Fruit fly (Drosophila melanogaster) whole organism, embryonic: ENCODE results near the gene aralar1.
A peak's percentile ranks its signal among the peaks of the same experiment; 100 is the strongest.

ENCODE experiments used
- Atf3 ChIP-seq: fragments of 200-800 bp; sonication (Bioruptor generic); optimal IDR thresholded peaks from 3 replicates; lab custom pipeline; 2016; ENCODE audit warnings: missing biosample characterization, missing genetic modification characterization
- BEAF-32 ChIP-seq: fragments of 200-800 bp; sonication (Bioruptor generic); optimal IDR thresholded peaks from 3 replicates; lab custom pipeline; 2017; ENCODE audit warnings: missing biosample characterization, missing genetic modification characterization, mild to moderate bottlenecking, moderate library complexity, missing genetic modification reagents
- CG10321 ChIP-seq: fragments of 200-800 bp; sonication (Bioruptor generic); IDR thresholded peaks from 2 replicates; pipeline ENCODE4 v1.3.6; 2022; ENCODE audit warnings: missing biosample characterization, missing genetic modification characterization
- CG10543 ChIP-seq: fragments of 200-800 bp; sonication (Bioruptor generic); optimal IDR thresholded peaks from 3 replicates; lab custom pipeline; 2017; ENCODE audit warnings: missing biosample characterization, mild to moderate bottlenecking, missing genetic modification characterization, moderate library complexity
- CG11560 ChIP-seq: fragments of 200-800 bp; sonication (Bioruptor generic); IDR thresholded peaks from 3 replicates; pipeline ENCODE4 v1.3.6; 2022; ENCODE audit warnings: missing biosample characterization, missing genetic modification characterization
- CG12104 ChIP-seq: fragments of 200-800 bp; sonication (Bioruptor generic); optimal IDR thresholded peaks from 3 replicates; lab custom pipeline; 2016; ENCODE audit warnings: missing biosample characterization, missing genetic modification characterization
- CG12769 ChIP-seq: fragments of 200-800 bp; sonication (Bioruptor generic); optimal IDR thresholded peaks from 2 replicates; lab custom pipeline; 2019; ENCODE audit warnings: missing biosample characterization, mild to moderate bottlenecking, missing genetic modification characterization, moderate library complexity
- CG13894 ChIP-seq: fragments of 200-800 bp; sonication (Bioruptor generic); optimal IDR thresholded peaks from 3 replicates; lab custom pipeline; 2018; ENCODE audit warnings: missing biosample characterization, mild to moderate bottlenecking, missing genetic modification characterization, moderate library complexity
- CG15269 ChIP-seq: fragments of 200-800 bp; sonication (Bioruptor generic); optimal IDR thresholded peaks from 2 replicates; lab custom pipeline; 2018; ENCODE audit warnings: missing biosample characterization, mild to moderate bottlenecking, missing genetic modification characterization, moderate library complexity
- CG15696 ChIP-seq: fragments of 200-800 bp; sonication (Bioruptor generic); optimal IDR thresholded peaks from 2 replicates; lab custom pipeline; 2019; ENCODE audit warnings: missing biosample characterization, mild to moderate bottlenecking, missing genetic modification characterization, moderate library complexity
- CG2889 ChIP-seq: fragments of 200-800 bp; sonication (Bioruptor generic); IDR thresholded peaks from 3 replicates; pipeline ENCODE4 v1.3.6; 2022; ENCODE audit warnings: missing biosample characterization, missing genetic modification characterization
- CG3726 ChIP-seq: fragments of 200-800 bp; sonication (Bioruptor generic); IDR thresholded peaks from 3 replicates; pipeline ENCODE4, ENCODE4 v1.3.6; 2022; ENCODE audit warnings: missing biosample characterization, missing genetic modification characterization
- CG3995 ChIP-seq: fragments of 200-800 bp; sonication (Bioruptor generic); optimal IDR thresholded peaks from 3 replicates; lab custom pipeline; 2016; ENCODE audit warnings: missing biosample characterization, missing genetic modification characterization
- CG5180 ChIP-seq: fragments of 200-800 bp; sonication (Bioruptor generic); optimal IDR thresholded peaks from 3 replicates; lab custom pipeline; 2017; ENCODE audit warnings: missing biosample characterization, missing genetic modification characterization, mild to moderate bottlenecking, moderate library complexity, missing genetic modification reagents
- CG8281 ChIP-seq: fragments of 200-800 bp; sonication (Bioruptor generic); optimal IDR thresholded peaks from 2 replicates; lab custom pipeline; 2018; ENCODE audit warnings: missing biosample characterization, mild to moderate bottlenecking, missing genetic modification characterization, moderate library complexity
- CG9609 ChIP-seq: fragments of 200-800 bp; sonication (Bioruptor generic); optimal IDR thresholded peaks from 3 replicates; lab custom pipeline; 2016; ENCODE audit warnings: missing biosample characterization, missing genetic modification characterization
- CG9932 ChIP-seq: fragments of 200-800 bp; sonication (Bioruptor generic); IDR thresholded peaks from 2 replicates; pipeline ENCODE4 v1.3.6; 2022; ENCODE audit warnings: missing biosample characterization, missing genetic modification characterization
- D19B ChIP-seq: fragments of 200-800 bp; sonication (Bioruptor generic); optimal IDR thresholded peaks from 2 replicates; lab custom pipeline; 2017; ENCODE audit warnings: missing biosample characterization, mild to moderate bottlenecking, missing genetic modification characterization
- Deaf1 ChIP-seq: fragments of 200-800 bp; optimal IDR thresholded peaks from 3 replicates; lab custom pipeline; 2019; ENCODE audit warnings: missing biosample characterization, mild to moderate bottlenecking, missing genetic modification characterization, moderate library complexity
- Elba2 ChIP-seq: fragments of 200-800 bp; sonication (Bioruptor generic); optimal IDR thresholded peaks from 3 replicates; lab custom pipeline; 2016; ENCODE audit warnings: missing biosample characterization, missing genetic modification characterization
- Hsf ChIP-seq: fragments of 200-800 bp; sonication (Bioruptor generic); optimal IDR thresholded peaks from 3 replicates; lab custom pipeline; 2016; ENCODE audit warnings: missing biosample characterization, missing genetic modification characterization
- Jarid2 ChIP-seq: fragments of 200-800 bp; sonication (Bioruptor generic); optimal IDR thresholded peaks from 3 replicates; lab custom pipeline; 2017; ENCODE audit warnings: mild to moderate bottlenecking, missing biosample characterization, missing genetic modification reagents, missing genetic modification characterization
- MBD-R2 ChIP-seq: fragments of 200-800 bp; sonication (Bioruptor generic); IDR thresholded peaks from 2 replicates; pipeline ENCODE4 v1.3.6; 2022; ENCODE audit warnings: missing biosample characterization, missing genetic modification characterization
- MESR4 ChIP-seq: fragments of 200-800 bp; sonication (Bioruptor generic); optimal IDR thresholded peaks from 2 replicates; lab custom pipeline; 2018; ENCODE audit warnings: missing biosample characterization, mild to moderate bottlenecking, missing genetic modification characterization, moderate library complexity
- Med ChIP-seq: fragments of 200-800 bp; sonication (Bioruptor generic); peaks from one replicate; lab custom pipeline; 2016; ENCODE audit warnings: missing biosample characterization, missing genetic modification characterization, mild to moderate bottlenecking, inconsistent platforms, moderate library complexity
- Myb ChIP-seq: fragments of 200-800 bp; sonication (Bioruptor generic); optimal IDR thresholded peaks from 2 replicates; lab custom pipeline; 2016; ENCODE audit warnings: missing biosample characterization, missing genetic modification characterization
- NFAT ChIP-seq: fragments of 200-800 bp; sonication (Bioruptor generic); IDR thresholded peaks from 2 replicates; pipeline ENCODE4 v1.3.6; 2022; ENCODE audit warnings: missing biosample characterization, missing genetic modification characterization
- Nf-YB ChIP-seq: fragments of 200-800 bp; sonication (Bioruptor generic); optimal IDR thresholded peaks from 3 replicates; lab custom pipeline; 2019; ENCODE audit warnings: missing biosample characterization, mild to moderate bottlenecking, missing genetic modification characterization, moderate library complexity
- Nf-YC ChIP-seq: fragments of 200-800 bp; optimal IDR thresholded peaks from 3 replicates; lab custom pipeline; 2019; ENCODE audit warnings: missing biosample characterization, mild to moderate bottlenecking, missing genetic modification characterization, moderate library complexity
- Rfx ChIP-seq: fragments of 200-800 bp; sonication (Bioruptor generic); IDR thresholded peaks from 2 replicates; pipeline ENCODE4 v1.3.6; 2022; ENCODE audit warnings: missing biosample characterization, missing genetic modification characterization
- Rx ChIP-seq: fragments of 200-800 bp; sonication (Bioruptor generic); IDR thresholded peaks from 2 replicates; pipeline ENCODE4 v1.3.6; 2022; ENCODE audit warnings: missing biosample characterization, missing genetic modification characterization
- Scr ChIP-seq: fragments of 200-800 bp; sonication (Bioruptor generic); IDR thresholded peaks from 2 replicates; pipeline ENCODE4 v1.3.6; 2022; ENCODE audit warnings: missing biosample characterization, missing genetic modification characterization; ENCODE audit not compliant: partially characterized antibody
- Sin3A ChIP-seq: fragments of >200 bp; optimal IDR thresholded peaks from 2 replicates; lab custom pipeline; 2018
- Sox100B ChIP-seq: fragments of 200-800 bp; sonication (Bioruptor generic); optimal IDR thresholded peaks from 3 replicates; lab custom pipeline; 2018; ENCODE audit warnings: missing biosample characterization, mild to moderate bottlenecking, missing genetic modification characterization
- Stat92E ChIP-seq, 3 experiments: fragments of >200 bp in 2 of 3; fragments of 200-800 bp in 1 of 3; sonication (Bioruptor generic) in 1 of 3; optimal IDR thresholded peaks; 2 replicates each; lab custom pipeline; 2017 to 2019; ENCODE audit warnings: missing biosample characterization in 3 of 3, missing genetic modification characterization in 3 of 3, mild to moderate bottlenecking in 1 of 3, moderate library complexity in 1 of 3
- YL-1 ChIP-seq: fragments of 200-800 bp; sonication (Bioruptor generic); optimal IDR thresholded peaks from 3 replicates; lab custom pipeline; 2017; ENCODE audit warnings: missing biosample characterization, mild to moderate bottlenecking, missing genetic modification characterization
- ara ChIP-seq: fragments of 200-800 bp; sonication (Bioruptor generic); IDR thresholded peaks from 2 replicates; pipeline ENCODE4 v1.3.6; 2022; ENCODE audit warnings: missing biosample characterization, missing genetic modification characterization
- bigmax ChIP-seq: fragments of 200-800 bp; sonication (Bioruptor generic); optimal IDR thresholded peaks from 2 replicates; lab custom pipeline; 2018; ENCODE audit warnings: missing biosample characterization, mild to moderate bottlenecking, missing genetic modification characterization
- da ChIP-seq: fragments of 200-800 bp; sonication (Bioruptor generic); optimal IDR thresholded peaks from 2 replicates; lab custom pipeline; 2016; ENCODE audit warnings: missing biosample characterization, missing genetic modification characterization
- her ChIP-seq: fragments of 200-800 bp; sonication (Bioruptor generic); optimal IDR thresholded peaks from 2 replicates; lab custom pipeline; 2016; ENCODE audit warnings: missing biosample characterization, missing genetic modification characterization
- luna ChIP-seq: fragments of 200-800 bp; sonication (Bioruptor generic); optimal IDR thresholded peaks from 2 replicates; lab custom pipeline; 2016; ENCODE audit warnings: missing biosample characterization, missing genetic modification characterization
- nerfin-2 ChIP-seq: fragments of 200-800 bp; sonication (Bioruptor generic); IDR thresholded peaks from 2 replicates; pipeline ENCODE4 v1.3.6; 2022; ENCODE audit warnings: missing biosample characterization, missing genetic modification characterization; ENCODE audit not compliant: partially characterized antibody
- nmo ChIP-seq: fragments of 200-800 bp; sonication (Bioruptor generic); optimal IDR thresholded peaks from 2 replicates; lab custom pipeline; 2018; ENCODE audit warnings: missing biosample characterization, mild to moderate bottlenecking, missing genetic modification characterization, moderate library complexity
- salm ChIP-seq: fragments of 200-800 bp; sonication (Bioruptor generic); optimal IDR thresholded peaks from 2 replicates; lab custom pipeline; 2018; ENCODE audit warnings: missing biosample characterization, mild to moderate bottlenecking, missing genetic modification characterization
- schlank ChIP-seq: fragments of 200-800 bp; sonication (Bioruptor generic); optimal IDR thresholded peaks from 2 replicates; lab custom pipeline; 2018; ENCODE audit warnings: missing biosample characterization, mild to moderate bottlenecking, missing genetic modification characterization
- tll ChIP-seq, 2 experiments: fragments of 200-800 bp in 1 of 2; fragments of >200 bp in 1 of 2; sonication (Bioruptor generic) in 1 of 2; optimal IDR thresholded peaks; 2 replicates each; lab custom pipeline; 2017 to 2019; ENCODE audit warnings: missing biosample characterization in 2 of 2, missing genetic modification characterization in 2 of 2, mild to moderate bottlenecking in 1 of 2, moderate library complexity in 1 of 2
- z ChIP-seq: fragments of 200-800 bp; sonication (Bioruptor generic); IDR thresholded peaks from 3 replicates; pipeline ENCODE4 v1.3.6; 2022; ENCODE audit warnings: missing biosample characterization, missing genetic modification characterization
- zen ChIP-seq: fragments of 200-800 bp; sonication (Bioruptor generic); optimal IDR thresholded peaks from 3 replicates; lab custom pipeline; 2018; ENCODE audit warnings: missing biosample characterization, mild to moderate bottlenecking, missing genetic modification characterization, moderate library complexity

The aralar1 gene

dm6 chr3R:30460187-30460586 is 4.5 kb upstream of the aralar1 start:
- TF ChIP-seq CG2889 (no peak), D19B (GFP tag; lab: Kevin White, UChicago) (peak; percentile 24), YL-1 (GFP tag; lab: Kevin White, UChicago) (no peak), Stat92E (GFP tag; optimal IDR thresholded peaks at IDR 0.05; lab: Kevin White, UChicago) (no peak), CG10543 (GFP tag; lab: Kevin White, UChicago) (peak; percentile 43), CG12104 (GFP tag; lab: Kevin White, UChicago) (no peak), CG8281 (tag; lab: Kevin White, UChicago) (peak; percentile 92), CG13894 (peak; percentile 52), CG11560 (no peak), schlank (tag; lab: Kevin White, UChicago) (no peak), her (no peak), bigmax (GFP tag; lab: Kevin White, UChicago) (no peak), CG3726 (no peak), Med (GFP tag; lab: Kevin White, UChicago) (peak; percentile 73), salm (tag; lab: Kevin White, UChicago) (no peak), z (GFP tag; lab: Robert Waterston, UW) (peak; percentile 70; the same call in 2 of the 3 replicates), CG12769 (tag; lab: Kevin White, UChicago) (peak; percentile 58), NFAT (GFP tag; lab: Robert Waterston, UW) (no peak), CG5180 (GFP tag; lab: Kevin White, UChicago) (peak; percentile 99), Deaf1 (tag; lab: Kevin White, UChicago) (peak; percentile 97), CG15269 (tag; lab: Kevin White, UChicago) (peak; percentile 45), Jarid2 (GFP tag; lab: Kevin White, UChicago) (peak; percentile 48), Rfx (0 out of 2 replicates have a peak, but pooled peaks have one; percentile 7)
- TF ChIP-seq, all 482 proteins: peak for 12

DNA sequence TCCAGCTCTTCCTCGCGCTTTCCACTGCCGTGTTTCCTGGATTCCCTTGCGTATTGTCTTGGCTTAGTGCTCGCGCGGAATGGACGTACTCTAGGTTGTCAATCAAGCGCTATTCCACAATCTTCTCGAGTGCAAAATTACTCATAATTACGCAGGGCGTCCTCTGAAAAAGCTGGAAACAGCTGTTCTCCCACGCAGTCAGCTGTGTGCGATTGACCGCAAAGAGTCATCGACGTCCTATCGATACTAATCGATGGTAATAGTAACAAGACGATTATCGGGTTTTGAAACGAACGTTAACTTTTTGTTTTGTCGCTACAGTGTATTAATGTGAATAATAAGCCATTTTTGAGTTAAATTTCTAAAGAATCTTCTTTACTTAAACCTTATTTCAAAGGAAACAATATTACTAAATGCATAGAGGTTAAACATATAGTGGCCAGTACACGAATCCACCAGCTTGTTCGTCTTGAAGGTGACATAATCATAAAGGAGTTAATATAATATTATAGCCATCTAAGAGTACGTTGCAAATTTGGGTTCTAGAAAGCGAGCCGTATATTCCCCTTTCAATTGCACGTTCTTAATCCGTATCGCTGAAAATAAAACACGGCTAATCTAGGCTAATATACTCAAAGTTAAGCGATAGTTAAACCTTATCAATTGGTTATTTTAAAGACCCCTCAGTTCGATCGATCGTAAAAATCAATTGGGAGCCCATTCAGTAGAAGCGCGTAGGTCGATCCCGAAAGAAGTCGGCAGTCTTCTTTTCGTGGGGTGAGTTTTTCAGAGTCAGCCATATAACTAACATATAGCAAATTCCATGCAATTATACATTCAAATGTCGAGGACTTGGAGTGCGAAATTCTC is 3.6 kb upstream of the aralar1 start, which contains the start of the genes CG2224 and CDase:
CG2224 (minus strand) TSS at position 235 of the 870 bp plus-strand sequence.
CDase (plus strand) TSS at position 456 of the 870 bp plus-strand sequence.
- TF ChIP-seq CG15269 (tag; lab: Kevin White, UChicago) = no peak
- no peak for TF ChIP-seq CG12769 (tag; lab: Kevin White, UChicago)
- no peak for TF ChIP-seq Sox100B (GFP tag; lab: Kevin White, UChicago)
- TF ChIP-seq Nf-YC (tag; lab: Kevin White, UChicago) = no peak
- peak; percentile 87 for TF ChIP-seq nerfin-2
- no peak for TF ChIP-seq Sin3A (lab: Kevin White, UChicago)
- TF ChIP-seq CG10321 (GFP tag; lab: Robert Waterston, UW) = no peak
- no peak for TF ChIP-seq CG12104 (GFP tag; lab: Kevin White, UChicago)
- no peak for TF ChIP-seq Hsf (GFP tag; lab: Kevin White, UChicago)
- no peak for TF ChIP-seq CG9932 (GFP tag; lab: Robert Waterston, UW)
- TF ChIP-seq CG9609 (GFP tag; lab: Kevin White, UChicago) = no peak
- TF ChIP-seq CG15696 = no peak
- TF ChIP-seq MBD-R2 (GFP tag; lab: Robert Waterston, UW) = peak; percentile 89
- no peak for TF ChIP-seq tll (GFP tag; optimal IDR thresholded peaks at IDR 0.05; lab: Kevin White, UChicago)
- TF ChIP-seq Nf-YB (GFP tag; lab: Kevin White, UChicago) = no peak
- TF ChIP-seq ara = no peak
- no peak for TF ChIP-seq luna (GFP tag; lab: Kevin White, UChicago)
- peak; percentile 96 for TF ChIP-seq Myb (GFP tag; lab: Kevin White, UChicago)
- peak; percentile 82 for TF ChIP-seq BEAF-32
- no peak for TF ChIP-seq zen (tag; lab: Kevin White, UChicago)
- TF ChIP-seq Rx (GFP tag; lab: Robert Waterston, UW) = no peak
- no peak for TF ChIP-seq Atf3 (GFP tag; lab: Kevin White, UChicago)
- no peak for TF ChIP-seq da (GFP tag; lab: Kevin White, UChicago)
- no peak for TF ChIP-seq CG3995 (GFP tag; lab: Kevin White, UChicago)
- TF ChIP-seq nmo (GFP tag; lab: Kevin White, UChicago) = peak; percentile 19
- TF ChIP-seq CG11560 = no peak
- TF ChIP-seq Elba2 (GFP tag; lab: Kevin White, UChicago) = no peak
- peak; percentile 89 for TF ChIP-seq Scr (GFP tag; lab: Robert Waterston, UW)
- TF ChIP-seq MESR4 (GFP tag; lab: Kevin White, UChicago) = peak; percentile 56
